Fruit fly (Drosophila melanogaster) whole organism, embryonic: ENCODE data around the gene sage.

Source experiments
- BtbVII ChIP-seq: fragments of 200-800 bp; sonication (Bioruptor generic); optimal IDR thresholded peaks from 3 replicates; lab custom pipeline; 2017; ENCODE audit warnings: missing biosample characterization, mild to moderate bottlenecking, missing genetic modification characterization
- Bteb2 ChIP-seq: fragments of 200-800 bp; sonication (Bioruptor generic); optimal IDR thresholded peaks from 2 replicates; lab custom pipeline; 2016; ENCODE audit warnings: missing biosample characterization, missing genetic modification characterization
- CG10979 ChIP-seq: fragments of 200-800 bp; sonication (Bioruptor generic); optimal IDR thresholded peaks from 2 replicates; lab custom pipeline; 2018; ENCODE audit warnings: missing biosample characterization, mild to moderate bottlenecking, missing genetic modification characterization, moderate library complexity
- CG11560 ChIP-seq: fragments of 200-800 bp; sonication (Bioruptor generic); IDR thresholded peaks from 3 replicates; pipeline ENCODE4 v1.3.6; 2022; ENCODE audit warnings: missing biosample characterization, missing genetic modification characterization
- CG12219 ChIP-seq: fragments of 200-800 bp; sonication (Bioruptor generic); optimal IDR thresholded peaks from 3 replicates; lab custom pipeline; 2018; ENCODE audit warnings: missing biosample characterization, mild to moderate bottlenecking, missing genetic modification characterization
- CG13424 ChIP-seq: fragments of 200-800 bp; sonication (Bioruptor generic); optimal IDR thresholded peaks from 2 replicates; lab custom pipeline; 2019; ENCODE audit warnings: missing biosample characterization, mild to moderate bottlenecking, missing genetic modification characterization, moderate library complexity
- CG14050 ChIP-seq: fragments of 200-800 bp; sonication (Bioruptor generic); IDR thresholded peaks from 3 replicates; pipeline ENCODE4 v1.3.6; 2022; ENCODE audit warnings: missing biosample characterization, missing genetic modification characterization
- CG1529 ChIP-seq: fragments of 200-800 bp; sonication (Bioruptor generic); optimal IDR thresholded peaks from 3 replicates; lab custom pipeline; 2018; ENCODE audit warnings: missing biosample characterization, missing genetic modification characterization
- CG16863 ChIP-seq: fragments of 200-800 bp; sonication (Bioruptor generic); optimal IDR thresholded peaks from 3 replicates; lab custom pipeline; 2016; ENCODE audit warnings: missing biosample characterization, missing genetic modification characterization
- CG17802 ChIP-seq: fragments of 200-800 bp; sonication (Bioruptor generic); optimal IDR thresholded peaks from 2 replicates; lab custom pipeline; 2018; ENCODE audit warnings: missing biosample characterization, mild to moderate bottlenecking, missing genetic modification characterization, moderate library complexity
- CG17829 ChIP-seq: fragments of 200-800 bp; optimal IDR thresholded peaks from 2 replicates; lab custom pipeline; 2019; ENCODE audit warnings: missing biosample characterization, mild to moderate bottlenecking, missing genetic modification characterization, moderate library complexity
- CG1792 ChIP-seq: fragments of 200-800 bp; sonication (Bioruptor generic); optimal IDR thresholded peaks from 2 replicates; lab custom pipeline; 2016; ENCODE audit warnings: missing biosample characterization, missing genetic modification characterization
- CG18599 ChIP-seq: fragments of 200-800 bp; sonication (Bioruptor generic); optimal IDR thresholded peaks from 3 replicates; lab custom pipeline; 2017; ENCODE audit warnings: missing biosample characterization, missing genetic modification characterization, mild to moderate bottlenecking, moderate library complexity, missing genetic modification reagents
- CG33213 ChIP-seq: fragments of 200-800 bp; sonication (Bioruptor generic); optimal IDR thresholded peaks from 3 replicates; lab custom pipeline; 2016; ENCODE audit warnings: missing biosample characterization, missing genetic modification characterization
- CG3847 ChIP-seq: fragments of 200-800 bp; sonication (Bioruptor generic); IDR thresholded peaks from 2 replicates; pipeline ENCODE4 v1.3.6; 2022; ENCODE audit warnings: missing biosample characterization, missing genetic modification characterization
- CG42726 ChIP-seq: fragments of 200-800 bp; sonication (Bioruptor generic); IDR thresholded peaks from 2 replicates; pipeline ENCODE4 v1.3.6; 2022; ENCODE audit warnings: missing biosample characterization, missing genetic modification characterization; ENCODE audit not compliant: partially characterized antibody
- CG4617 ChIP-seq: fragments of 200-800 bp; sonication (Bioruptor generic); optimal IDR thresholded peaks from 3 replicates; lab custom pipeline; 2016; ENCODE audit warnings: missing biosample characterization, missing genetic modification characterization, borderline replicate concordance
- CG9437 ChIP-seq: fragments of 200-800 bp; sonication (Bioruptor generic); optimal IDR thresholded peaks from 2 replicates; lab custom pipeline; 2018; ENCODE audit warnings: missing biosample characterization, mild to moderate bottlenecking, missing genetic modification characterization
- CG9609 ChIP-seq: fragments of 200-800 bp; sonication (Bioruptor generic); optimal IDR thresholded peaks from 3 replicates; lab custom pipeline; 2016; ENCODE audit warnings: missing biosample characterization, missing genetic modification characterization
- Dll ChIP-seq: fragments of 200-800 bp; sonication (Bioruptor generic); IDR thresholded peaks from 4 replicates; pipeline ENCODE4 v1.3.6; 2022; ENCODE audit warnings: missing biosample characterization, missing genetic modification characterization; ENCODE audit not compliant: partially characterized antibody
- Doc3 ChIP-seq: fragments of 200-800 bp; sonication (Bioruptor generic); IDR thresholded peaks from 3 replicates; pipeline ENCODE4 v1.3.6; 2022; ENCODE audit warnings: missing biosample characterization, missing genetic modification characterization; ENCODE audit not compliant: partially characterized antibody
- Dp ChIP-seq: fragments of 200-800 bp; sonication (Bioruptor generic); optimal IDR thresholded peaks from 2 replicates; lab custom pipeline; 2018; ENCODE audit warnings: missing biosample characterization, mild to moderate bottlenecking, missing genetic modification characterization, moderate library complexity
- Fer1 ChIP-seq: fragments of 200-800 bp; sonication (Bioruptor generic); optimal IDR thresholded peaks from 2 replicates; lab custom pipeline; 2017; ENCODE audit warnings: missing biosample characterization, mild to moderate bottlenecking, missing genetic modification characterization
- H2.0 ChIP-seq: fragments of 200-800 bp; sonication (Bioruptor generic); IDR thresholded peaks from 2 replicates; pipeline ENCODE4 v1.3.6; 2022; ENCODE audit warnings: missing biosample characterization, missing genetic modification characterization
- HLH3B ChIP-seq: fragments of 200-800 bp; sonication (Bioruptor generic); IDR thresholded peaks from 2 replicates; pipeline ENCODE4 v1.3.6; 2022; ENCODE audit warnings: missing biosample characterization, missing genetic modification characterization
- HLH4C ChIP-seq: fragments of 200-800 bp; sonication (Bioruptor generic); IDR thresholded peaks from 3 replicates; pipeline ENCODE4 v1.3.6; 2022; ENCODE audit warnings: missing biosample characterization, missing genetic modification characterization; ENCODE audit not compliant: partially characterized antibody
- HmgZ ChIP-seq: fragments of 200-800 bp; sonication (Bioruptor generic); optimal IDR thresholded peaks from 2 replicates; lab custom pipeline; 2018; ENCODE audit warnings: missing biosample characterization, mild to moderate bottlenecking, missing genetic modification characterization
- Jarid2 ChIP-seq: fragments of 200-800 bp; sonication (Bioruptor generic); optimal IDR thresholded peaks from 3 replicates; lab custom pipeline; 2017; ENCODE audit warnings: mild to moderate bottlenecking, missing biosample characterization, missing genetic modification reagents, missing genetic modification characterization
- Lim3 ChIP-seq: fragments of 200-800 bp; sonication (Bioruptor generic); IDR thresholded peaks from 2 replicates; pipeline ENCODE4 v1.3.6; 2022; ENCODE audit warnings: missing biosample characterization, missing genetic modification characterization
- MESR4 ChIP-seq: fragments of 200-800 bp; sonication (Bioruptor generic); optimal IDR thresholded peaks from 2 replicates; lab custom pipeline; 2018; ENCODE audit warnings: missing biosample characterization, mild to moderate bottlenecking, missing genetic modification characterization, moderate library complexity
- Mes4 ChIP-seq: fragments of 200-800 bp; sonication (Bioruptor generic); optimal IDR thresholded peaks from 2 replicates; lab custom pipeline; 2016; ENCODE audit warnings: missing biosample characterization, missing genetic modification characterization
- Nf-YA ChIP-seq: fragments of 200-800 bp; sonication (Bioruptor generic); IDR thresholded peaks from 2 replicates; pipeline ENCODE4 v1.3.6; 2022; ENCODE audit warnings: missing biosample characterization, missing genetic modification characterization
- Poxn ChIP-seq: fragments of 200-800 bp; sonication (Bioruptor generic); IDR thresholded peaks from 2 replicates; pipeline ENCODE4 v1.3.6; 2022; ENCODE audit warnings: missing biosample characterization, missing genetic modification characterization
- Sry-δ ChIP-seq: fragments of 200-800 bp; sonication (Bioruptor generic); optimal IDR thresholded peaks from 2 replicates; lab custom pipeline; 2016; ENCODE audit warnings: missing biosample characterization, missing genetic modification characterization
- cas ChIP-seq: fragments of 200-800 bp; sonication (Bioruptor generic); IDR thresholded peaks from 2 replicates; pipeline ENCODE4 v1.3.6; 2022; ENCODE audit warnings: missing biosample characterization, missing genetic modification characterization
- caup ChIP-seq: fragments of 200-800 bp; sonication (Bioruptor generic); optimal IDR thresholded peaks from 3 replicates; lab custom pipeline; 2017; ENCODE audit warnings: missing biosample characterization, mild to moderate bottlenecking, missing genetic modification characterization, moderate library complexity; ENCODE audit not compliant: severe bottlenecking
- cwo ChIP-seq: fragments of 200-800 bp; sonication (Bioruptor generic); optimal IDR thresholded peaks from 3 replicates; lab custom pipeline; 2017; ENCODE audit warnings: missing biosample characterization, missing genetic modification characterization, mild to moderate bottlenecking, moderate library complexity, missing genetic modification reagents
- dmrt99B ChIP-seq: fragments of 200-800 bp; sonication (Bioruptor generic); optimal IDR thresholded peaks from 2 replicates; lab custom pipeline; 2018; ENCODE audit warnings: missing biosample characterization, mild to moderate bottlenecking, missing genetic modification characterization, moderate library complexity
- eyg ChIP-seq: fragments of 200-800 bp; sonication (Bioruptor generic); optimal IDR thresholded peaks from 3 replicates; lab custom pipeline; 2016; ENCODE audit warnings: missing biosample characterization, missing genetic modification characterization
- gro ChIP-seq: fragments of 200-800 bp; sonication (Bioruptor generic); optimal IDR thresholded peaks from 2 replicates; lab custom pipeline; 2016; ENCODE audit warnings: missing biosample characterization, missing genetic modification characterization
- h ChIP-seq: fragments of >200 bp; optimal IDR thresholded peaks from 2 replicates; lab custom pipeline; 2017
- jing ChIP-seq: fragments of 200-800 bp; sonication (Bioruptor generic); optimal IDR thresholded peaks from 2 replicates; lab custom pipeline; 2018; ENCODE audit warnings: missing biosample characterization, mild to moderate bottlenecking, missing genetic modification characterization
- knrl ChIP-seq: fragments of 200-800 bp; sonication (Bioruptor generic); IDR thresholded peaks from 3 replicates; pipeline ENCODE4 v1.3.6; 2022; ENCODE audit warnings: missing biosample characterization, missing genetic modification characterization; ENCODE audit not compliant: partially characterized antibody
- mirr ChIP-seq: fragments of 200-800 bp; sonication (Bioruptor generic); optimal IDR thresholded peaks from 3 replicates; lab custom pipeline; 2018; ENCODE audit warnings: missing biosample characterization, mild to moderate bottlenecking, missing genetic modification characterization
- mld ChIP-seq: fragments of 200-800 bp; sonication (Bioruptor generic); IDR thresholded peaks from 3 replicates; pipeline ENCODE4 v1.3.6; 2022; ENCODE audit warnings: missing biosample characterization, missing genetic modification characterization; ENCODE audit not compliant: partially characterized antibody
- oc ChIP-seq: fragments of 200-800 bp; sonication (Bioruptor generic); optimal IDR thresholded peaks from 2 replicates; lab custom pipeline; 2018; ENCODE audit warnings: missing biosample characterization, mild to moderate bottlenecking, missing genetic modification characterization, moderate library complexity
- odd ChIP-seq: fragments of 200-800 bp; sonication (Bioruptor generic); optimal IDR thresholded peaks from 2 replicates; lab custom pipeline; 2017; ENCODE audit warnings: missing biosample characterization, mild to moderate bottlenecking, missing genetic modification characterization
- pzg ChIP-seq: fragments of 200-800 bp; sonication (Bioruptor generic); optimal IDR thresholded peaks from 3 replicates; lab custom pipeline; 2018; ENCODE audit warnings: missing biosample characterization, mild to moderate bottlenecking, missing genetic modification characterization, moderate library complexity
- sens ChIP-seq: fragments of 200-800 bp; sonication (Bioruptor generic); peaks from one replicate; lab custom pipeline; 2016; ENCODE audit warnings: missing biosample characterization, missing genetic modification characterization
- wek ChIP-seq: fragments of 200-800 bp; sonication (Bioruptor generic); optimal IDR thresholded peaks from 3 replicates; lab custom pipeline; 2018; ENCODE audit warnings: missing biosample characterization, mild to moderate bottlenecking, missing genetic modification characterization, moderate library complexity
- zfh1 ChIP-seq: fragments of 200-800 bp; sonication (Bioruptor generic); IDR thresholded peaks from 3 replicates; pipeline ENCODE4 v1.3.6; 2022; ENCODE audit warnings: missing biosample characterization, missing genetic modification characterization

sage gene

dm6 chr3R:9266765-9267164, 2.8 kb upstream of the sage start, which contains the start of the genes TrpRS and Vps16A (continued):
- TF ChIP-seq CG1529 (GFP tag; lab: Kevin White, UChicago) = no peak
- no peak for TF ChIP-seq caup
- peak; percentile 57 for TF ChIP-seq CG3847 (GFP tag; lab: Robert Waterston, UW)
- TF ChIP-seq pzg (GFP tag; lab: Kevin White, UChicago) = peak; percentile 96
- TF ChIP-seq cwo (GFP tag; lab: Kevin White, UChicago) = no peak
- TF ChIP-seq CG16863 (GFP tag; lab: Kevin White, UChicago) = no peak
- no peak for TF ChIP-seq BtbVII (GFP tag; lab: Kevin White, UChicago)
- peak; percentile 19 for TF ChIP-seq Fer1 (GFP tag; lab: Kevin White, UChicago)
- TF ChIP-seq CG12219 (GFP tag; lab: Kevin White, UChicago) = no peak
- no peak for TF ChIP-seq Lim3 (GFP tag; lab: Robert Waterston, UW)
- TF ChIP-seq CG42726 (GFP tag; lab: Robert Waterston, UW) = peak; percentile 90
- TF ChIP-seq H2.0 (GFP tag; lab: Robert Waterston, UW) = no peak
- TF ChIP-seq Doc3 (GFP tag; lab: Robert Waterston, UW) = peak; percentile 96
- TF ChIP-seq jing = no peak
- TF ChIP-seq CG14050 (GFP tag; lab: Robert Waterston, UW) = no peak
- TF ChIP-seq dmrt99B (tag; lab: Kevin White, UChicago) = no peak
- no peak for TF ChIP-seq eyg (GFP tag; lab: Kevin White, UChicago)
- TF ChIP-seq Bteb2 (GFP tag; lab: Kevin White, UChicago) = no peak
- TF ChIP-seq odd (GFP tag; lab: Kevin White, UChicago) = no peak
- TF ChIP-seq sens (GFP tag; lab: Kevin White, UChicago) = peak; percentile 79
- peak; percentile 94 for TF ChIP-seq MESR4 (GFP tag; lab: Kevin White, UChicago)
- peak; percentile 97 for TF ChIP-seq knrl (GFP tag; lab: Robert Waterston, UW)
- TF ChIP-seq Dll (GFP tag; lab: Robert Waterston, UW) = peak; percentile 96
- no peak for TF ChIP-seq Poxn (GFP tag; lab: Robert Waterston, UW)
- no peak for TF ChIP-seq zfh1 (GFP tag; lab: Robert Waterston, UW)
- peak; percentile 58 for TF ChIP-seq gro (GFP tag; lab: Kevin White, UChicago)
- peak; percentile 98 for TF ChIP-seq mld (GFP tag; lab: Robert Waterston, UW)
- TF ChIP-seq HmgZ (tag; lab: Kevin White, UChicago) = peak; percentile 77
- TF ChIP-seq h = no peak
- no peak for TF ChIP-seq CG9609 (GFP tag; lab: Kevin White, UChicago)
- TF ChIP-seq HLH3B (GFP tag; lab: Robert Waterston, UW) = no peak
- peak; percentile 99 for TF ChIP-seq HLH4C (GFP tag; lab: Robert Waterston, UW)
- TF ChIP-seq CG4617 = peak; percentile 82
- TF ChIP-seq Nf-YA (GFP tag; lab: Robert Waterston, UW) = no peak
- TF ChIP-seq CG9437 = no peak
- TF ChIP-seq oc (tag; lab: Kevin White, UChicago) = no peak
- TF ChIP-seq CG18599 = no peak
- TF ChIP-seq CG10979 (tag; lab: Kevin White, UChicago) = no peak
- no peak for TF ChIP-seq cas (GFP tag; lab: Robert Waterston, UW)
- TF ChIP-seq CG33213 (GFP tag; lab: Kevin White, UChicago) = peak; percentile 30
- TF ChIP-seq CG11560 (tag; lab: Robert Waterston, UW) = no peak
- TF ChIP-seq Dp (GFP tag; lab: Kevin White, UChicago) = peak; percentile 61
- no peak for TF ChIP-seq Jarid2
- peak; percentile 23 for TF ChIP-seq mirr (GFP tag; lab: Kevin White, UChicago)
- peak; percentile 5 for TF ChIP-seq CG13424 (tag; lab: Kevin White, UChicago)
- TF ChIP-seq Mes4 (GFP tag; lab: Kevin White, UChicago) = no peak
- TF ChIP-seq CG17802 (tag; lab: Kevin White, UChicago) = no peak
- no peak for TF ChIP-seq CG1792
- peak; percentile 63 for TF ChIP-seq CG17829 (tag; lab: Kevin White, UChicago)
- TF ChIP-seq Sry-δ (GFP tag; lab: Kevin White, UChicago) = peak; percentile 89
- no peak for TF ChIP-seq wek
